Worm (Caenorhabditis elegans): Measurements from ENCODE around the gene pals-24.

DNA sequence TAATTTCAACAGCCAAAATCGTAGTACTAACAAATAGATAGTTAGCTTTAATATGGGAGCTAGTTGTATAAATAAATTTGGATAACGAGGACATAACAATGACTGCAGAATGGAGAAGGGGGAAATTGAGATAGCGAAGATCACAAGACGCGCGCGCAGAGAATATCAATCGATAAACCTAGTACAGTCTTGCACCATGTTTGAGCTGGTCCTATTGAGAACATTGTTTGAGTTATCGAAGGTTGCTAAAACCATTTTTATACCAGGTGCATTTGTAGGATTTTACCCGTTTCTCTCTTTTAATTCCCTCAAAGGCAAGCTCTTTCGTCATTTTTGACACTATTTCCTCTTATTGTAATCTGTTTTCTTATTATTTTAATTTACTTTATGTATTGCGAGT lies 51.4 kb downstream of the pals-24 start, which contains the start of the genes F40G9.9 and F40G9.12:
- no peak for TF ChIP-seq unc-62 (GFP tag; optimal IDR thresholded peaks at IDR 0.05)
- no peak for TF ChIP-seq snpc-4 (tag; optimal IDR thresholded peaks at IDR 0.05)
- no peak for TF ChIP-seq blmp-1 (tag; optimal IDR thresholded peaks at IDR 0.05)
- no peak for TF ChIP-seq nhr-28 (tag; optimal IDR thresholded peaks at IDR 0.05)
- TF ChIP-seq ceh-39 (tag; optimal IDR thresholded peaks at IDR 0.05), result no peak
- no peak for TF ChIP-seq elt-3 (tag; optimal IDR thresholded peaks at IDR 0.05)
- no peak for TF ChIP-seq ztf-11 (tag; optimal IDR thresholded peaks at IDR 0.05)
- TF ChIP-seq nhr-237 (tag; optimal IDR thresholded peaks at IDR 0.05), result no peak
- no peak for TF ChIP-seq tbx-8 (GFP tag; optimal IDR thresholded peaks at IDR 0.05)
- no peak for TF ChIP-seq ces-1 (GFP tag; optimal IDR thresholded peaks at IDR 0.05)
- TF ChIP-seq mep-1 (tag; optimal IDR thresholded peaks at IDR 0.05), result no peak
- no peak for TF ChIP-seq mab-5 (tag; optimal IDR thresholded peaks at IDR 0.05)
- no peak for TF ChIP-seq pha-4 (tag; optimal IDR thresholded peaks at IDR 0.05)
